Comparison of ENCODE assay signal across 3 fruit fly cellular contexts in the genomic region with DNA sequence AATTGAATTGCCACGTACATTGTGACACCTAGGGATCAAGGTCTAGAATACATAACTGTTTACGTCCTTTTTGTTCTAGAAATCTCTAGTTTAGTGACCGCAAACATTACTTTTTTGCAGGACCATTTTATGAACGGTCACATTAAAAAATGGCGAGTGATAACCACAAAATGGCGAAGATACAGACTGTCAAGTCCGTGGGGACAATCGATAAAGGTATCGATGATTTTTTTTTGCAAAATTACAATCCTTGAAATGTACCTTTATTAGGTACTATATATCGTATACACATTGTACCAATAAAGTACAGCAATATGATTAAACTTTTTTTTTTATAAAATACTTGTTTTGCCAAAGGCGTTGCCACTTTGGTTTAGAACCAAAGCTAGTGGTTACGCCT.
A peak's percentile ranks its signal among the peaks of the same experiment; 100 is the strongest.
TF ChIP-seq lines count a peak whose summit lies in the region.

No protein-coding gene starts in this region.

- no peak for TF ChIP-seq CTCF in whole organism, embryonic (GFP tag; optimal IDR thresholded peaks at IDR 0.05; lab: Kevin White, UChicago)

TF ChIP-seq in whole organism, adult, 20 proteins besides CTCF, POLR2A, EP300 and RAD21:
- TF ChIP-seq kay (GFP tag; lab: Kevin White, UChicago; ENCODE audit: borderline replicate concordance) (peak; percentile 84), CG7045 (GFP tag; optimal IDR thresholded peaks at IDR 0.05; lab: Kevin White, UChicago) (no peak), cnc (optimal IDR thresholded peaks at IDR 0.05; lab: Kevin White, UChicago) (no peak)

TF ChIP-seq in whole organism, embryonic, 481 proteins besides CTCF, POLR2A, EP300 and RAD21 (continues in another document):
- peak; percentile 60; the same call in 1 of the 2 replicates for TF ChIP-seq unc-4 (GFP tag; IDR thresholded peaks at IDR 0.05; lab: Robert Waterston, UW; ENCODE audit: partially characterized antibody)
- 0 out of 2 replicates have a peak, but pooled peaks have one; percentile 30 for TF ChIP-seq hbn (GFP tag; IDR thresholded peaks at IDR 0.05; lab: Robert Waterston, UW; ENCODE audit: partially characterized antibody)
- no peak for TF ChIP-seq Usf (GFP tag; optimal IDR thresholded peaks at IDR 0.05; lab: Kevin White, UChicago)
- TF ChIP-seq cwo (GFP tag; optimal IDR thresholded peaks at IDR 0.05; lab: Kevin White, UChicago), result no peak
- TF ChIP-seq CG14860 (GFP tag; IDR thresholded peaks at IDR 0.05; lab: Robert Waterston, UW; ENCODE audit: partially characterized antibody), result 0 out of 3 replicates have a peak, but pooled peaks have one; percentile 35
- TF ChIP-seq CG18619 (GFP tag; optimal IDR thresholded peaks at IDR 0.05; lab: Kevin White, UChicago), result no peak
- TF ChIP-seq sens (GFP tag; lab: Kevin White, UChicago), result peak; percentile 41
- 0 out of 3 replicates have a peak, but pooled peaks have one; percentile 10 for TF ChIP-seq CG17361 (GFP tag; IDR thresholded peaks at IDR 0.05; lab: Robert Waterston, UW)
- TF ChIP-seq HLH4C (GFP tag; IDR thresholded peaks at IDR 0.05; lab: Robert Waterston, UW; ENCODE audit: partially characterized antibody), result peak; percentile 47; the same call in 1 of the 3 replicates
- no peak for TF ChIP-seq CG2889 (GFP tag; IDR thresholded peaks at IDR 0.05; lab: Robert Waterston, UW)
- TF ChIP-seq tna (GFP tag; IDR thresholded peaks at IDR 0.05; lab: Robert Waterston, UW; ENCODE audit: partially characterized antibody), result peak; percentile 46; the same call in 1 of the 2 replicates
- TF ChIP-seq CG6791 (GFP tag; IDR thresholded peaks at IDR 0.05; lab: Robert Waterston, UW; ENCODE audit: partially characterized antibody), result peak; percentile 60; the same call in 2 of the 3 replicates
- TF ChIP-seq Sry-β (GFP tag; optimal IDR thresholded peaks at IDR 0.05; lab: Kevin White, UChicago), result no peak
- no peak for TF ChIP-seq E2f1 (GFP tag; IDR thresholded peaks at IDR 0.05; lab: Robert Waterston, UW)
- TF ChIP-seq CG30020 (tag; optimal IDR thresholded peaks at IDR 0.05; lab: Kevin White, UChicago), result no peak
- peak; percentile 55 for TF ChIP-seq Dref (GFP tag; IDR thresholded peaks at IDR 0.05; lab: Robert Waterston, UW)
- peak; percentile 56 for TF ChIP-seq Sry-δ (GFP tag; optimal IDR thresholded peaks at IDR 0.05; lab: Kevin White, UChicago)
- TF ChIP-seq CG3065 (GFP tag; optimal IDR thresholded peaks at IDR 0.05; lab: Kevin White, UChicago), result no peak
- no peak for TF ChIP-seq nmo (GFP tag; optimal IDR thresholded peaks at IDR 0.05; lab: Kevin White, UChicago)
- peak; percentile 54; the same call in 3 of the 4 replicates for TF ChIP-seq Dll (GFP tag; IDR thresholded peaks at IDR 0.05; lab: Robert Waterston, UW; ENCODE audit: partially characterized antibody)
- 0 out of 2 replicates have a peak, but pooled peaks have one; percentile 26 for TF ChIP-seq CG2129 (GFP tag; IDR thresholded peaks at IDR 0.05; lab: Robert Waterston, UW; ENCODE audit: partially characterized antibody)
- TF ChIP-seq YL-1 (GFP tag; optimal IDR thresholded peaks at IDR 0.05; lab: Kevin White, UChicago), result no peak
- peak; percentile 36; the same call in 2 of the 3 replicates for TF ChIP-seq row (GFP tag; IDR thresholded peaks at IDR 0.05; lab: Robert Waterston, UW)
- peak; percentile 44; the same call in 2 of the 3 replicates for TF ChIP-seq vnd (GFP tag; IDR thresholded peaks at IDR 0.05; lab: Robert Waterston, UW; ENCODE audit: partially characterized antibody)
- TF ChIP-seq grau (tag; optimal IDR thresholded peaks at IDR 0.05; lab: Kevin White, UChicago), result no peak
- no peak for TF ChIP-seq lab (GFP tag; optimal IDR thresholded peaks at IDR 0.05; lab: Kevin White, UChicago)
- TF ChIP-seq Scr (GFP tag; IDR thresholded peaks at IDR 0.05; lab: Robert Waterston, UW; ENCODE audit: partially characterized antibody), result peak; percentile 64
- peak; percentile 41 for TF ChIP-seq gfzf (GFP tag; optimal IDR thresholded peaks at IDR 0.05; lab: Kevin White, UChicago)
- TF ChIP-seq pzg (GFP tag; optimal IDR thresholded peaks at IDR 0.05; lab: Kevin White, UChicago), result peak; percentile 13
- TF ChIP-seq CG11085 (GFP tag; IDR thresholded peaks at IDR 0.05; lab: Robert Waterston, UW), result no peak
- no peak for TF ChIP-seq HLH3B (GFP tag; IDR thresholded peaks at IDR 0.05; lab: Robert Waterston, UW)
- TF ChIP-seq Lhr (GFP tag; optimal IDR thresholded peaks at IDR 0.05; lab: Kevin White, UChicago), result peak; percentile 32
- peak; percentile 81 for TF ChIP-seq CG8290 (GFP tag; optimal IDR thresholded peaks at IDR 0.05; lab: Kevin White, UChicago)
- TF ChIP-seq CG8290 (tag; optimal IDR thresholded peaks at IDR 0.05; lab: Kevin White, UChicago), result peak; percentile 25 to 72
- peak; percentile 62; the same call in 2 of the 3 replicates for TF ChIP-seq CG16813 (GFP tag; IDR thresholded peaks at IDR 0.05; lab: Robert Waterston, UW; ENCODE audit: partially characterized antibody)
- peak; percentile 44 for TF ChIP-seq CG34224 (GFP tag; IDR thresholded peaks at IDR 0.05; lab: Robert Waterston, UW; ENCODE audit: partially characterized antibody)

TF ChIP-seq in whole organism, prepupa, 60 proteins besides CTCF, POLR2A, EP300 and RAD21:
- TF ChIP-seq CG34406 (GFP tag; optimal IDR thresholded peaks at IDR 0.05; lab: Kevin White, UChicago), result no peak
- TF ChIP-seq Eip78C (GFP tag; lab: Kevin White, UChicago), result peak; percentile 40
- TF ChIP-seq Eip75B (GFP tag; optimal IDR thresholded peaks at IDR 0.05; lab: Kevin White, UChicago), result no peak
- peak; percentile 9 for TF ChIP-seq achi (GFP tag; optimal IDR thresholded peaks at IDR 0.05; lab: Kevin White, UChicago)
